Worm (Caenorhabditis elegans) whole organism, young adult: ENCODE data around the gene T05H4.15.

Experiments
- hlh-26 ChIP-seq: fragments of 200-800 bp; sonication (Bioruptor generic); conservative IDR thresholded peaks from 2 replicates; pipeline ENCODE4 v1.3.6; 2022; ENCODE audit warnings: missing genetic modification reagents, missing genetic modification characterization, missing compliant biosample characterization
- lag-1 ChIP-seq: fragments of 200-800 bp; sonication (Bioruptor generic); IDR thresholded peaks from 2 replicates; pipeline ENCODE4 v1.3.6; 2022; ENCODE audit warnings: missing genetic modification reagents, missing genetic modification characterization, missing compliant biosample characterization
- snpc-4 ChIP-seq, 5 experiments: fragments of 150-350 bp in 1 of 5; sonication (generic microtip) in 4 of 5; optimal IDR thresholded peaks; 2 replicates each; lab custom pipeline; 2014 to 2018; ENCODE audit warnings: missing genetic modification characterization in 5 of 5, missing biosample characterization in 3 of 5, antibody characterized with exemption in 2 of 5, mild to moderate bottlenecking in 2 of 5, missing compliant biosample characterization in 2 of 5, missing genotype in 2 of 5, moderate library complexity in 2 of 5, missing genetic modification reagents in 1 of 5
- ztf-28 ChIP-seq: fragments of 200-800 bp; sonication (Bioruptor generic); IDR thresholded peaks from 2 replicates; pipeline ENCODE4 v1.3.6; 2022; ENCODE audit warnings: missing genetic modification reagents, missing genetic modification characterization, missing compliant biosample characterization

- TF ChIP-seq snpc-4 (GFP tag; optimal IDR thresholded peaks at IDR 0.05; lab: Kevin White, UChicago), result no peak
- no peak for TF ChIP-seq snpc-4 (tag; optimal IDR thresholded peaks at IDR 0.05; lab: Kevin White, UChicago)
- TF ChIP-seq ztf-28 (GFP tag; lab: Robert Waterston, UW), result no peak
- no peak for TF ChIP-seq hlh-26
- no peak for TF ChIP-seq lag-1 (GFP tag; lab: Robert Waterston, UW)
Measured at ce11 chrV:6414985-6415384, 26.5 kb downstream of the T05H4.15 start, which contains the start of gene cht-6.
